Worm (Caenorhabditis elegans): ENCODE results near the gene psr-1.

DNA sequence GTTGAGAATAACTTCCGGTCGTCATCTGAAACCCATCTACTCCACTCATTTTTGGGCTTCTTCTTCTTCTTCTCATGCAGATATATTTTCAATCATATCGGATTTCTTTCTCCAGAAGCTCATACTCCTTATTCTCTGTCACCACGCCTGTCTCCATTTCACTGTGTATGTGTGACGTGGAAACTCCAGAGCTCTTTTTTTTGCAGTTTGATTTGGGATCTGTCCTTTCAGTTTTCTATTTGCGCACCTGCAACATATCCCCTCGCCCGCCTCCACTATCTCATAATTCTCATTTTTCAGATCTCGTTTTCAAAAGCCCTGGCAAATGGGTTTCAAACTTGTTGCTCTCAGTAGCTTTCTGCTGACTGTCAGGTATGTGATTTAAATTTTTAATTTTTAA lies 25.7 kb downstream of the psr-1 start, which contains the start of gene kin-36:
- no peak for TF ChIP-seq ztf-11 (tag; optimal IDR thresholded peaks at IDR 0.05)
- no peak for TF ChIP-seq skn-1 (tag; optimal IDR thresholded peaks at IDR 0.05)
- TF ChIP-seq blmp-1 (tag; optimal IDR thresholded peaks at IDR 0.05): no peak
- TF ChIP-seq lin-35 (GFP tag; optimal IDR thresholded peaks at IDR 0.05): no peak
- TF ChIP-seq ama-1 (optimal IDR thresholded peaks at IDR 0.05): no peak
- TF ChIP-seq unc-62 (GFP tag; optimal IDR thresholded peaks at IDR 0.05): no peak
- no peak for TF ChIP-seq lin-13 (GFP tag; optimal IDR thresholded peaks at IDR 0.05)
- no peak for TF ChIP-seq elt-2 (tag; optimal IDR thresholded peaks at IDR 0.05)
- TF ChIP-seq sptf-1 (tag; optimal IDR thresholded peaks at IDR 0.05): no peak
